Fruit fly (Drosophila melanogaster) ovary, adult (tissue): Measurements from ENCODE around the gene CG42676.

ENCODE experiments used
- CG17801 ChIP-seq: fragments of 200-800 bp; optimal IDR thresholded peaks from 2 replicates; lab custom pipeline; 2019; ENCODE audit warnings: missing biosample characterization, mild to moderate bottlenecking, missing genetic modification characterization, moderate library complexity; ENCODE audit not compliant: partially characterized antibody

CG42676 gene

DNA sequence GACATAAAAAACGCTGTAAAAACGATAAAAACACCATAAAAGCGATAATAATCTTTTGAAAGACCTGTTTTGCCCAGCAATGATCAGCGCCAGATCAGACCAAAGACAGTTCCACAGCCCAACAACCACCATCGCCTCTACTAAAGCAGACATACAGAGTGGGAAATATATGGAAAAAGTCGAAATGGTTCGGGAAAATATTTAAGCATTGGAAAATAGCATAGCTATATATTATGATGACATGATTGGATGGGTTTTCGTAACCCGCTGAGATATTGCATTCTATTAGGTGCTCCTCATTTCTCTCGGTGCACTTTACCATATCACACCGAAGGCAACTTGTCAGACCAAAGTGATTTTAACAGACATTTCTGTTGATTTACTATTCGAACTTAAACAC lies 5.7 kb downstream of the CG42676 start:
- no peak for TF ChIP-seq CG17801 (GFP tag; lab: Kevin White, UChicago)

DNA sequence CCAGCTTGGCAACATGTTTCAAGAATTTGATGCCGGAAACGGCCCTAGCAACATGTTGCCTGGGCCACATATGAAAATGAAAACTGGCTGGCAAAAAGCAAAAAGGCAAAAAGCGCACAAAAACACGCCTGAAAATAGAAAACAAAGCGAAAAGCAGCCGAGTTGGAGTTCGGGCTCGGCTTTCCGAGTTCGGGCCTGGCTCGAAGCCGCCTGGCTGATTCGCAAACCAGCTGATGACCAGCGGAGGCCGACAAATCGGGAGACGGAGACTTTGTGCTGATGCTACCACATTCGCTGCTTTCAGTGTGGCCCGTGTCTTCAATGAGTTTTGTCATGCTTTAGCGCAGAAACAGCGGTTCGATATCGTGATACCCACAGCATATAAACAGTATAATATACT lies 7.4 kb downstream of the CG42676 start, which contains the start of gene GV1:
Gene GV1 (plus strand): TSS at position 301 of the 400 bp plus-strand sequence.
- no peak for TF ChIP-seq CG17801 (GFP tag; lab: Kevin White, UChicago)

DNA sequence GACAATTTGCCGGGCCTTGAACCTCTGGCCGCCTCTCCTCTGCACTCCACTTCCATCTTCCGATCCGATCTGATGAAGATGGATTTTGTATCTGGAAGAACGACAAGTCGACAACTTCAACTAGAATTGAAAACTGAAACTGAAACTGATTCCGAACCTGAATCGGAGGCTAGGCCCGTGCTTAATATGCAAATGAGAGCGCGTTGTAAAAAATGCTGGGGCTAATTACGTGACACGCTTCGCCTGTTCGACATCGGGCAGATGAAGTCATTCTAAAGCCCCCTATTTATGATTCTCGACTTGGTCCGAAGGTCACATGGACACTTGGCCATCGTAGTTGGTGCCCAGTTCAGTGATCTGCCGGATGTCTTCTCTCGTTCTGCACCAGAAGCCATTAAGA lies 13.7 kb downstream of the CG42676 start:
- no peak for TF ChIP-seq CG17801 (GFP tag; lab: Kevin White, UChicago)

DNA sequence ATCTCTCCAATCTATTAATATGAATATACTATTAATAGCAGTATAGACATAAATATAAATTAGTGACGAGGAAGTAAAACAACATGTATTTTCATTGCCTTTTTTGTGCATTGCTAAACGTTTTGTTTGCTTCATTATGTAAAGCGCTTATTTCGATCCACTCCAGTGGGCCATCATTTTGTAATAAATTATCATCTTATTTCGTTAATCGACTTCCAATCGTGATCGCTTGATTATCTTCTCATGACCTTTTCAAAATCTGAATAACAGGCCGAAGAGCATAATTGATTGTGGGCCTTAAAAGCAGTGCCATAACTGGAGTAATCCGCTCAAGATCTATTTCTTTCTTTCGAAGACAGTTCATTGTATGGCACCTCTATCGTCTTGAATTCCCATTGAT lies 14.5 kb downstream of the CG42676 start:
- no peak for TF ChIP-seq CG17801 (GFP tag; lab: Kevin White, UChicago)

DNA sequence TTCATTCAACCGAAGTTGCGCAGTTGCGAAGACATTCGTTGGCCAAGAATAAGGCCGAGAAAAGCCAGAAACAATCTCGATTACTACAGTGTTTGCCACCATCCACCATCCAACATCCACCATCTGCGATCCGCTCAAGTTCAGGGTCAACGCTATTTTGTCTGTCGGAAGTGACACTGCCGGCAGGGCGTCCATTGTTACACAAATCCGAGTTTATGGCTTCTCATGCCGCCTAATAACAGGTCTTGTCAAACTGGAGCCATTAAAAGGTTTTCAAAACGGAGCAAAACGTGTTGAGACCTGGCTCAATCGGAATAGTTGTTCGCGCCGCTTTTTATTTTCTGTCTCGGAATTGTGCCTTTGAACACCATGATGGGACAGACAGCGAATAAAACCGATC lies 15.9 kb downstream of the CG42676 start:
- no peak for TF ChIP-seq CG17801 (GFP tag; lab: Kevin White, UChicago)

dm6 chr3L:1821140-1821539 lies 18.2 kb downstream of the CG42676 start:
- no peak for TF ChIP-seq CG17801 (GFP tag; lab: Kevin White, UChicago)

- TF ChIP-seq CG17801 (GFP tag; lab: Kevin White, UChicago) = no peak
These were observed 19.5 kb downstream of the CG42676 start for dm6 chr3L:1822365-1822764.

DNA sequence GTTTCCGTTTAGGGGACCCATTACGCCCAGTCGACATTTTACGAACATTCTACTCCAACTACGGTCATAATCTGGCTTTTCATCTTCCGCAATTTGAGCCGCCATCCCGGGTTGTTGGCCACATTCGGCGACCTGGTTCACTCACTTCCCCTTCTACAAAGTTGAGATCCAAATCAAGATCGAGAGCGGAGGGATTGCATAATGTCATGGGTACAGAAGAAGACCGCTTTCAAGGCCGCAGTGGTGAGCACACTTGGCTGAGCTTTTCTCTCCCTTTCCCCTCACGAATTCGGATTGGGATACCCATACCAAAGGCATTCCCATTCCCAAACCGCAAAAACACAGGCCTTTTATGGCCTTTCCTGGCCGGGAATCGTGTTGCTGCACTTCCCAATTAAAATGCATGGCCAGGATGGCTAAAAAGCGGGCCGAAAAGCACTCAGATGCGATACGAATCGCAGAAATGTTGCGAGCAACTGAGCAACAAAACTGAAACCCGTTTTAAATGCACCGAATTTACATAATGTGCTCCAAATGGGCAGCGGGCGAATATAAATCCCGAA lies 25.0 kb downstream of the CG42676 start:
- no peak for TF ChIP-seq CG17801 (GFP tag; lab: Kevin White, UChicago)

DNA sequence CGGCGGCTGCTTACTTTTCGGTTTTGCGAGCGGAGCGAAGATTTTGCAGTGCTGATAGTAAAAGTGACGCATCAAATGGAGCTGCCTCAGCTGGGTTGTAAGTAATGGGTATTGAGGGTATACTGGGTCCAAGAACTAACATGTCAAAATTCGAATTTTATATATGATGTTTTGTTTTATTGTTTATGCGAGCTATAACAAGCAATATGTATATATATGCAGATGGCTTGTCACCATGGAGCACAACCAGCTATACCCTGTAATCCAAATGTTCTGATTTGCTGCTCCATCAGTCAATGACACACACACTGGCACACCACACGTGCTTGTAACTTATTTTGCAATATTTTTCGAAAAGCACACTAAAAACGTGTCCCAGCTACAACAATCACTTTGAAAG lies 26.6 kb downstream of the CG42676 start:
- no peak for TF ChIP-seq CG17801 (GFP tag; lab: Kevin White, UChicago)

dm6 chr3L:1831753-1832268 lies 28.9 kb downstream of the CG42676 start, which contains the start of gene Cpr62Ba:
Cpr62Ba (minus strand) TSS chr3L:1831783.
- no peak for TF ChIP-seq CG17801 (GFP tag; lab: Kevin White, UChicago)

DNA sequence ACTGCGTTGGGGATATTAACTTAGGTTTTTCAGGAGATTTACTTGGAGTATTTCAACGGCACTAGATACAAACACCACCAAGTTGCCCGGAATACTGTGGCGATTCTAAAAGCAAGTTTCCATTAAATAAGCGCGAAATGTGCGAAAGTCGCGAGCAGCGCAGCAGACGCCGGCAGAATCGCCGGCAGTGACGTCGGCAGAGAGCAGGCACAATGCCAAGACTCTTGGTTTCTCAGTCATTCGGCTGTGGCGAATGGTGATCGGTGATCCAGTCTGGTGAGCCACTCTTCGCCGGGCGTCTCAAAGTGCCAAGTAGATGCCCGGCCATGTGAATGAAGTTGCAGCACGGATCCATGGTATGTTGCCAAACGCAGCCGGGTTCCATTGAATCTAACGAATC lies 32.2 kb downstream of the CG42676 start, which contains the start of gene Cpr62Bb:
Gene Cpr62Bb (minus strand): TSS at position 101 of the 400 bp plus-strand sequence.
- no peak for TF ChIP-seq CG17801 (GFP tag; lab: Kevin White, UChicago)

dm6 chr3L:1841984-1842383 lies 39.1 kb downstream of the CG42676 start, which contains the start of gene Cpr62Bc:
Cpr62Bc (minus strand) TSS chr3L:1842084.
- TF ChIP-seq CG17801 (GFP tag; lab: Kevin White, UChicago) = no peak

DNA sequence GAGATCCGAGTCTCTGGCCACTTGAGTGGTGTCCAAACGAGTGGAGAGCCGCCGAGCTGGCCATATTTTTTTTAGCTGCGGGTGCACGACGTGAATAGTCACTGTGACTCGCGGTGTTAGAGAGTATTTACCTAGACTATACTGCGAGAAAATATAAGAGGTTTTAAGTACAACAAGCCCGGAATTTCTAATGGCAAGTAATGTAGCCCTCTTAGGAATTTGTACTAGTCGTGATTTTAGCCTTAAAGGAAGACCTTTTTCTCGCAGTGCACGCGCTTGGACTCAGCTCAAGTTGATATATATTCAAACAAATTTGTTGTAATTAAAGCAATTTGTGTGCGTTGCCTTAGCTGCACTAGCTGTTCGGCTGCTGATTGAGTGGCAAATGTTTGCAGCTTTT lies 41.7 kb downstream of the CG42676 start:
- TF ChIP-seq CG17801 (GFP tag; lab: Kevin White, UChicago) = no peak

DNA sequence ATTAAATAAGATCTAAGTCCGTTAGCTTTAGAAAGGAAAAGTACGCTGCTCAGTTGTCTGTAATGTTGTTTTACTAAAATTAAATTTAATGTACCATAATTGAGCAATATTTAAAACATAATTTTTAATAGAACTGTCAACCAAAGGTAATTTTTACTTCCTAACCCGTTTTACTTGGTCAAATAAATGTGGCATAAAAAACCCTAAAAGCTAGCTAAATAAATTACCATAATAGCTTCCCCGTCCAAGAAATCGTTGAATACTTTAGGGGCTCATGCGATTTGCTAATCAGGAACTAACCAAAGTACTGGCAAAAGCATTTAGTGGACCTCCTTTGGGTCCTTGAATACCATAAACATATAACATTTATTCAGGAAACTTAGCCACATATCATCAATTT lies 47.6 kb downstream of the CG42676 start:
- TF ChIP-seq CG17801 (GFP tag; lab: Kevin White, UChicago) = no peak

dm6 chr3L:1853277-1853676 lies 50.4 kb downstream of the CG42676 start:
- TF ChIP-seq CG17801 (GFP tag; lab: Kevin White, UChicago) = no peak

- no peak for TF ChIP-seq CG17801 (GFP tag; lab: Kevin White, UChicago)
These were observed 52.6 kb downstream of the CG42676 start, which contains the start of gene CNMa for dm6 chr3L:1855491-1855890. CNMa (minus strand) TSS chr3L:1855591.
